Fruit fly (Drosophila melanogaster): ENCODE results near the gene CG1090.

The CG1090 gene

DNA sequence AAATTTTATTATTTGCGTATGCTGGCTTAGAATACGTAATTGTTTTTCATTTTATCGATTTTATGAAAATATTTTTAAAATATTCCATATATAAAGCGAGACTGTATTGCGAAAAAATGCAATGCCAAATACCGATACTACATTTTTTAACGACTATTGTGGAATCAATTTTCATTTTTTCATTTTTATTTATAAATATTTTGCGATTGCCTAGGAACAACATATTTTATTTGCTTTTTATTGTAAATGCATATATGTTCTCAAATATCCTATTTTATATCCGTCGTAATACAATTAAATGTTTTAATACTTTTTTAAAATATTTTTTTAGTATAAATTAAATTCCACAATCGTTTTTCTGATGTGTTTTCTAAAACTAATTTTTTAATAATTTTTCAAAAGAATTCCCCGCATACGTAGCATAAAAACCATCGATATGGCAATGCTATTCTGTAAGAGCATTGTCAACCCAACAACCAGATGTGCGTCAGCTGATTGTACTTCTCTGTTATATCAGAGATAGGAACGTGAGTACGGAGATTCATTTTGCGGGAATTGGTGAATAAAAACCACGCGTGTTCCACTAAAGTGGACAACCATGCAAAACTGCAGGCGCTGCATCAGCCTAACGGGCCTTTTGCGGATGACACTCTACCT lies 48.5 kb upstream of the CG1090 start, which contains the start of gene Suv3 (continued):
- TF ChIP-seq Mad (GFP tag; optimal IDR thresholded peaks at IDR 0.05) (no peak), sug (tag; optimal IDR thresholded peaks at IDR 0.05) (peak; percentile 55), psq (GFP tag; optimal IDR thresholded peaks at IDR 0.05) (peak; percentile 8), nerfin-1 (tag; optimal IDR thresholded peaks at IDR 0.05) (no peak), Gsc (GFP tag; IDR thresholded peaks at IDR 0.05) (no peak), grn (GFP tag; optimal IDR thresholded peaks at IDR 0.05) (no peak), al (GFP tag; IDR thresholded peaks at IDR 0.05) (peak; percentile 29; the same call in 1 of the 2 replicates), Ets97D (GFP tag; optimal IDR thresholded peaks at IDR 0.05) (no peak), H2.0 (GFP tag; IDR thresholded peaks at IDR 0.05) (no peak), CG8359 (GFP tag; optimal IDR thresholded peaks at IDR 0.05; ENCODE audit: borderline replicate concordance) (no peak), CG1602 (GFP tag; optimal IDR thresholded peaks at IDR 0.05) (no peak), NfI (GFP tag; optimal IDR thresholded peaks at IDR 0.05) (peak; percentile 20), Sox100B (GFP tag; optimal IDR thresholded peaks at IDR 0.05) (peak; percentile 52), Kr (GFP tag; optimal IDR thresholded peaks at IDR 0.05) (no peak), CG3838 (GFP tag; optimal IDR thresholded peaks at IDR 0.05) (no peak), CG17328 (GFP tag; IDR thresholded peaks at IDR 0.05) (peak; percentile 15; the same call in 1 of the 2 replicates), dm (GFP tag; optimal IDR thresholded peaks at IDR 0.05) (peak; percentile 44), bab2 (GFP tag; optimal IDR thresholded peaks at IDR 0.05) (no peak), Side (GFP tag; optimal IDR thresholded peaks at IDR 0.05) (no peak), org-1 (GFP tag; optimal IDR thresholded peaks at IDR 0.05) (no peak), CG8089 (GFP tag; optimal IDR thresholded peaks at IDR 0.05) (no peak), CG17912 (GFP tag; optimal IDR thresholded peaks at IDR 0.05) (no peak), Myb (GFP tag; optimal IDR thresholded peaks at IDR 0.05) (no peak), dan (GFP tag; IDR thresholded peaks at IDR 0.05) (no peak), HLH4C (GFP tag; IDR thresholded peaks at IDR 0.05; ENCODE audit: partially characterized antibody) (no peak), pzg (GFP tag; optimal IDR thresholded peaks at IDR 0.05) (peak; percentile 46), CG16815 (GFP tag; optimal IDR thresholded peaks at IDR 0.05) (peak; percentile 22), E2f1 (GFP tag; IDR thresholded peaks at IDR 0.05) (no peak), CG15601 (tag; optimal IDR thresholded peaks at IDR 0.05) (peak; percentile 8), CG3407 (GFP tag; optimal IDR thresholded peaks at IDR 0.05) (no peak), CG15696 (tag; optimal IDR thresholded peaks at IDR 0.05) (peak; percentile 37), CG9437 (GFP tag; optimal IDR thresholded peaks at IDR 0.05) (peak; percentile 15), gt (GFP tag; IDR thresholded peaks at IDR 0.05) (no peak), ap (GFP tag; IDR thresholded peaks at IDR 0.05) (no peak), zf30C (GFP tag; optimal IDR thresholded peaks at IDR 0.05) (no peak), CG12236 (GFP tag; optimal IDR thresholded peaks at IDR 0.05) (no peak), Med (GFP tag) (peak; percentile 65), klu (GFP tag; IDR thresholded peaks at IDR 0.05) (no peak), CG10209 (GFP tag; optimal IDR thresholded peaks at IDR 0.05) (peak; percentile 17), Tbp (GFP tag; optimal IDR thresholded peaks at IDR 0.05) (no peak), CG17385 (GFP tag; optimal IDR thresholded peaks at IDR 0.05) (no peak), phol (tag; optimal IDR thresholded peaks at IDR 0.05) (peak; percentile 60), croc (GFP tag; conservative IDR thresholded peaks at IDR 0.05) (no peak), Atf6 (GFP tag; IDR thresholded peaks at IDR 0.05) (no peak), ttk (GFP tag; IDR thresholded peaks at IDR 0.05) (no peak), Abd-B (GFP tag; optimal IDR thresholded peaks at IDR 0.05) (peak; percentile 33), zfh2 (GFP tag; optimal IDR thresholded peaks at IDR 0.05) (peak; percentile 10), Nf-YA (GFP tag; IDR thresholded peaks at IDR 0.05) (no peak), sob (GFP tag; IDR thresholded peaks at IDR 0.05) (0 out of 2 replicates have a peak, but pooled peaks have one; percentile 23), CG18011 (GFP tag; optimal IDR thresholded peaks at IDR 0.05) (no peak), Dll (GFP tag; IDR thresholded peaks at IDR 0.05; ENCODE audit: partially characterized antibody) (no peak)

Data from whole organism, embryonic.